Fruit fly (Drosophila melanogaster) whole organism, embryonic: ENCODE results near the gene tipE.
A peak's percentile ranks its signal among the peaks of the same experiment; 100 is the strongest.

ENCODE experiments used
- CG13894 ChIP-seq: fragments of 200-800 bp; sonication (Bioruptor generic); optimal IDR thresholded peaks from 3 replicates; lab custom pipeline; 2018; ENCODE audit warnings: missing biosample characterization, mild to moderate bottlenecking, missing genetic modification characterization, moderate library complexity
- CG1602 ChIP-seq: fragments of 200-800 bp; sonication (Bioruptor generic); optimal IDR thresholded peaks from 3 replicates; lab custom pipeline; 2016; ENCODE audit warnings: missing biosample characterization, missing genetic modification characterization
- CG1603 ChIP-seq: fragments of 200-800 bp; sonication (Bioruptor generic); optimal IDR thresholded peaks from 2 replicates; lab custom pipeline; 2019; ENCODE audit warnings: missing biosample characterization, mild to moderate bottlenecking, missing genetic modification characterization, moderate library complexity
- CG17328 ChIP-seq: fragments of 200-800 bp; sonication (Bioruptor generic); IDR thresholded peaks from 2 replicates; pipeline ENCODE4 v1.3.6; 2022; ENCODE audit warnings: missing biosample characterization, missing genetic modification characterization
- CG2712 ChIP-seq: fragments of 200-800 bp; optimal IDR thresholded peaks from 3 replicates; lab custom pipeline; 2019; ENCODE audit warnings: missing biosample characterization, mild to moderate bottlenecking, missing genetic modification characterization, moderate library complexity
- CG3407 ChIP-seq: fragments of 200-800 bp; sonication (Bioruptor generic); optimal IDR thresholded peaks from 2 replicates; lab custom pipeline; 2018; ENCODE audit warnings: missing biosample characterization, mild to moderate bottlenecking, missing genetic modification characterization
- CG3847 ChIP-seq: fragments of 200-800 bp; sonication (Bioruptor generic); IDR thresholded peaks from 2 replicates; pipeline ENCODE4 v1.3.6; 2022; ENCODE audit warnings: missing biosample characterization, missing genetic modification characterization
- CG7556 ChIP-seq: fragments of 200-800 bp; sonication (Bioruptor generic); optimal IDR thresholded peaks from 2 replicates; lab custom pipeline; 2017; ENCODE audit warnings: missing biosample characterization, mild to moderate bottlenecking, missing genetic modification characterization
- CG7786 ChIP-seq: fragments of 200-800 bp; sonication (Bioruptor generic); optimal IDR thresholded peaks from 2 replicates; lab custom pipeline; 2016; ENCODE audit warnings: missing biosample characterization, missing genetic modification characterization
- CG7963 ChIP-seq: fragments of 200-800 bp; sonication (Bioruptor generic); IDR thresholded peaks from 3 replicates; pipeline ENCODE4 v1.3.6; 2022; ENCODE audit warnings: missing biosample characterization, missing genetic modification characterization; ENCODE audit not compliant: partially characterized antibody
- CG7987 ChIP-seq: fragments of 200-800 bp; sonication (Bioruptor generic); optimal IDR thresholded peaks from 2 replicates; lab custom pipeline; 2018; ENCODE audit warnings: missing biosample characterization, mild to moderate bottlenecking, missing genetic modification characterization, moderate library complexity
- CG8281 ChIP-seq: fragments of 200-800 bp; sonication (Bioruptor generic); optimal IDR thresholded peaks from 2 replicates; lab custom pipeline; 2018; ENCODE audit warnings: missing biosample characterization, mild to moderate bottlenecking, missing genetic modification characterization, moderate library complexity
- CG8359 ChIP-seq: fragments of 200-800 bp; sonication (Bioruptor generic); optimal IDR thresholded peaks from 2 replicates; lab custom pipeline; 2017; ENCODE audit warnings: missing biosample characterization, mild to moderate bottlenecking, missing genetic modification characterization, borderline replicate concordance
- Dbx ChIP-seq: fragments of 200-800 bp; sonication (Bioruptor generic); IDR thresholded peaks from 3 replicates; pipeline ENCODE4 v1.3.6; 2022; ENCODE audit warnings: missing biosample characterization, missing genetic modification characterization
- Deaf1 ChIP-seq: fragments of 200-800 bp; optimal IDR thresholded peaks from 3 replicates; lab custom pipeline; 2019; ENCODE audit warnings: missing biosample characterization, mild to moderate bottlenecking, missing genetic modification characterization, moderate library complexity
- Dref ChIP-seq: fragments of 200-800 bp; sonication (Bioruptor generic); IDR thresholded peaks from 2 replicates; pipeline ENCODE4 v1.3.6; 2022; ENCODE audit warnings: missing biosample characterization, missing genetic modification characterization
- MTF-1 ChIP-seq: fragments of 200-800 bp; sonication (Bioruptor generic); optimal IDR thresholded peaks from 2 replicates; lab custom pipeline; 2018; ENCODE audit warnings: missing biosample characterization, mild to moderate bottlenecking, missing genetic modification characterization, borderline replicate concordance
- Med ChIP-seq: fragments of 200-800 bp; sonication (Bioruptor generic); peaks from one replicate; lab custom pipeline; 2016; ENCODE audit warnings: missing biosample characterization, missing genetic modification characterization, mild to moderate bottlenecking, inconsistent platforms, moderate library complexity
- Optix ChIP-seq: fragments of 200-800 bp; sonication (Bioruptor generic); IDR thresholded peaks from 3 replicates; pipeline ENCODE4 v1.3.6; 2022; ENCODE audit warnings: missing biosample characterization, missing genetic modification characterization
- YL-1 ChIP-seq: fragments of 200-800 bp; sonication (Bioruptor generic); optimal IDR thresholded peaks from 3 replicates; lab custom pipeline; 2017; ENCODE audit warnings: missing biosample characterization, mild to moderate bottlenecking, missing genetic modification characterization
- abd-A ChIP-seq: fragments of 200-800 bp; sonication (Bioruptor generic); optimal IDR thresholded peaks from 3 replicates; lab custom pipeline; 2019; ENCODE audit warnings: missing biosample characterization, mild to moderate bottlenecking, missing genetic modification characterization, moderate library complexity
- ase ChIP-seq: fragments of 200-800 bp; sonication (Bioruptor generic); IDR thresholded peaks from 3 replicates; pipeline ENCODE4 v1.3.6; 2022; ENCODE audit warnings: missing biosample characterization, missing genetic modification characterization
- bowl ChIP-seq: fragments of 200-800 bp; sonication (Bioruptor generic); IDR thresholded peaks from 2 replicates; pipeline ENCODE4 v1.3.6; 2022; ENCODE audit warnings: missing biosample characterization, missing genetic modification characterization
- cad ChIP-seq: fragments of >200 bp; optimal IDR thresholded peaks from 2 replicates; lab custom pipeline; 2017; ENCODE audit warnings: missing biosample characterization, missing genetic modification characterization
- cato ChIP-seq: fragments of 200-800 bp; sonication (Bioruptor generic); optimal IDR thresholded peaks from 2 replicates; lab custom pipeline; 2016; ENCODE audit warnings: missing biosample characterization, missing genetic modification characterization, borderline replicate concordance
- chinmo ChIP-seq: fragments of 200-800 bp; sonication (Bioruptor generic); IDR thresholded peaks from 4 replicates; pipeline ENCODE4 v1.3.6; 2022; ENCODE audit warnings: missing biosample characterization, missing genetic modification characterization; ENCODE audit not compliant: partially characterized antibody
- chn ChIP-seq: fragments of 200-800 bp; sonication (Bioruptor generic); optimal IDR thresholded peaks from 2 replicates; lab custom pipeline; 2016; ENCODE audit warnings: missing biosample characterization, missing genetic modification characterization
- esg ChIP-seq: fragments of 200-800 bp; sonication (Bioruptor generic); conservative IDR thresholded peaks from 2 replicates; pipeline ENCODE4 v1.3.6; 2022; ENCODE audit warnings: missing biosample characterization, missing genetic modification characterization
- hb ChIP-seq: fragments of 200-800 bp; sonication (Bioruptor generic); IDR thresholded peaks from 3 replicates; pipeline ENCODE4 v1.3.6; 2022; ENCODE audit warnings: missing biosample characterization, missing genetic modification characterization; ENCODE audit not compliant: partially characterized antibody
- her ChIP-seq: fragments of 200-800 bp; sonication (Bioruptor generic); optimal IDR thresholded peaks from 2 replicates; lab custom pipeline; 2016; ENCODE audit warnings: missing biosample characterization, missing genetic modification characterization
- ind ChIP-seq: fragments of 200-800 bp; sonication (Bioruptor generic); optimal IDR thresholded peaks from 3 replicates; lab custom pipeline; 2016; ENCODE audit warnings: missing biosample characterization, missing genetic modification characterization
- kay ChIP-seq: fragments of 200-800 bp; sonication (Bioruptor generic); optimal IDR thresholded peaks from 2 replicates; lab custom pipeline; 2016; ENCODE audit warnings: missing biosample characterization, missing genetic modification characterization
- mam ChIP-seq: fragments of 200-800 bp; sonication (Bioruptor generic); optimal IDR thresholded peaks from 3 replicates; lab custom pipeline; 2016; ENCODE audit warnings: missing biosample characterization, missing genetic modification characterization
- oc ChIP-seq: fragments of 200-800 bp; sonication (Bioruptor generic); optimal IDR thresholded peaks from 2 replicates; lab custom pipeline; 2018; ENCODE audit warnings: missing biosample characterization, mild to moderate bottlenecking, missing genetic modification characterization, moderate library complexity
- pan ChIP-seq, 4 experiments: fragments of >200 bp in 3 of 4; fragments of 200-800 bp in 1 of 4; sonication (Bioruptor generic) in 1 of 4; optimal IDR thresholded peaks in 3 of 4; IDR thresholded peaks in 1 of 4; 2 replicates each; pipeline versions ENCODE4 v1.3.6 to Lab custom; 2017 to 2022; ENCODE audit warnings: missing biosample characterization in 2 of 4, missing genetic modification characterization in 2 of 4, mixed read lengths in 1 of 4
- repo ChIP-seq: fragments of 200-800 bp; sonication (Bioruptor generic); optimal IDR thresholded peaks from 2 replicates; lab custom pipeline; 2016; ENCODE audit warnings: missing biosample characterization, missing genetic modification characterization
- schlank ChIP-seq: fragments of 200-800 bp; sonication (Bioruptor generic); optimal IDR thresholded peaks from 2 replicates; lab custom pipeline; 2018; ENCODE audit warnings: missing biosample characterization, mild to moderate bottlenecking, missing genetic modification characterization
- scrt ChIP-seq: fragments of 200-800 bp; sonication (Bioruptor generic); optimal IDR thresholded peaks from 2 replicates; lab custom pipeline; 2018; ENCODE audit warnings: missing biosample characterization, mild to moderate bottlenecking, missing genetic modification characterization, moderate library complexity
- slou ChIP-seq: fragments of 200-800 bp; sonication (Bioruptor generic); optimal IDR thresholded peaks from 3 replicates; lab custom pipeline; 2016; ENCODE audit warnings: missing biosample characterization, missing genetic modification characterization
- ssp ChIP-seq: fragments of 200-800 bp; sonication (Bioruptor generic); IDR thresholded peaks from 2 replicates; pipeline ENCODE4 v1.3.6; 2022; ENCODE audit warnings: missing biosample characterization, missing genetic modification characterization
- wek ChIP-seq: fragments of 200-800 bp; sonication (Bioruptor generic); optimal IDR thresholded peaks from 3 replicates; lab custom pipeline; 2018; ENCODE audit warnings: missing biosample characterization, mild to moderate bottlenecking, missing genetic modification characterization, moderate library complexity
- zen ChIP-seq: fragments of 200-800 bp; sonication (Bioruptor generic); optimal IDR thresholded peaks from 3 replicates; lab custom pipeline; 2018; ENCODE audit warnings: missing biosample characterization, mild to moderate bottlenecking, missing genetic modification characterization, moderate library complexity

The tipE gene

DNA sequence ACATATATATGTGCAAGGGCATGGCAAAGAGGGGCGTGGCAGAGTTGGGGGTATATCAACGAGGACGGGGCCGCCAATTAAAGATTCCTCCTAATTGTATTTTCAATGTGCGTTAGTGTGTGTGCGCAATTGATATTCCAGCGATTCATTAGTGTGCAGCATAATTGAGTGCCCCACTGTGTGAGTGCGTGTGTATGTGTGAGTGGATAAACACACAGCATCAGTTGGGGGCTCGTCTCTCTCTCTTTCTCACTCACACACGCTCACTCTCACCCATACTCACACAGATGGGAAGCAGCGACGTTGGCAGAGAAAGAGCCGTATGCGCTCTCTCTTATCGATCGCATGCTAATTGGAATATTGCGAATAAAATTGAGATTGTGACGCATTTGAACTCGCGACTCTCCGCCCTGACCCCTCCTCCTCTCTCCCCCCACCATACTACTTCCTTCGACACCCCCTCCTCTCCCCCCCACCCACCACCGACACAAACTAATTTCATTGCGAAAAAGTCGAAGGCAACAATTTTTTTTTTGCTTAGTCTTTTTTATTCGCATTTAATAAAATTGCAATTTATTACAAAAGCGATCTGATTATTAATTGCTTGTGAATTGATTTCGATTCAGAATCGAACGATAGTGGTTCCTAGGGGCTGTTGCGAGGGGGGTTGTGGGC, 45.4 kb downstream of the tipE start (continued):
- peak; percentile 83; the same call in 1 of the 4 replicates for TF ChIP-seq chinmo (GFP tag; lab: Robert Waterston, UW)
- no peak for TF ChIP-seq cato (GFP tag; lab: Kevin White, UChicago)

DNA sequence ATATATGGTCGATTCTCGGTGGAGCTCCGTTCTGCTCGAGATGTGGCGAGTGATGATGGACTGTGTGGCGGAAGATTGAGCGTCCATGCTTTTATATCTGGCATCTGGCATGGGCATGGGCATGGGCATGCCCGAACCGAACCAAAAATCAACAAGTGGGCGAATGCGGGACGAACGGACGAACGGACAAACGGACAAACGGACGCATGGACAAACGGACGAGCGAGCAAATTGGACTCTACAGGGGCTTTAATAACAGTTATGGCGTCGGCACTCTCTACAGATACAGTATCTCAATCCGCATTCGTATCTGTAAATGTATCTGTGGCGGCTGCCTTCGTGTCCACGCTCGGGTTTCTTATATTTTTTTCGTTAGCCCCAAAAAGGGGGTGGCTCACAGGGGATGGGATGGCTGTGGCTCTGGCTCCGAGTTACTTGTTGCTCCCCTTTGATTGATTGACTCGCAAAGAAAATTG, 47.8 kb downstream of the tipE start, which contains the start of gene ImpL2:
ImpL2 (minus strand) TSS at position 51 of the 476 bp plus-strand sequence.
- TF ChIP-seq esg (GFP tag; lab: Robert Waterston, UW), result no peak
- TF ChIP-seq CG7556 (GFP tag; lab: Kevin White, UChicago), result no peak
- TF ChIP-seq kay (GFP tag; lab: Kevin White, UChicago), result no peak
- TF ChIP-seq CG13894 (tag; lab: Kevin White, UChicago), result peak; percentile 91
- TF ChIP-seq wek (GFP tag; lab: Kevin White, UChicago), result no peak
- TF ChIP-seq MTF-1 (GFP tag; lab: Kevin White, UChicago), result no peak
- TF ChIP-seq schlank (tag; lab: Kevin White, UChicago), result no peak
- TF ChIP-seq Optix (GFP tag; lab: Robert Waterston, UW), result no peak
- TF ChIP-seq Dref (GFP tag; lab: Robert Waterston, UW), result no peak
- no peak for TF ChIP-seq CG8359 (GFP tag; lab: Kevin White, UChicago)
- no peak for TF ChIP-seq zen (tag; lab: Kevin White, UChicago)
- TF ChIP-seq CG7963 (GFP tag; lab: Robert Waterston, UW), result no peak
- no peak for TF ChIP-seq slou (GFP tag; lab: Kevin White, UChicago)
- no peak for TF ChIP-seq hb (GFP tag; lab: Robert Waterston, UW)
- peak; percentile 79 for TF ChIP-seq CG8281 (tag; lab: Kevin White, UChicago)
- TF ChIP-seq CG2712 (tag; lab: Kevin White, UChicago), result no peak
- no peak for TF ChIP-seq oc
- no peak for TF ChIP-seq CG1602 (GFP tag; lab: Kevin White, UChicago)
- TF ChIP-seq CG17328, result no peak
- peak; percentile 93 for TF ChIP-seq Deaf1 (tag; lab: Kevin White, UChicago)
- no peak for TF ChIP-seq repo (GFP tag; lab: Kevin White, UChicago)
- TF ChIP-seq pan (optimal IDR thresholded peaks at IDR 0.05; lab: Kevin White, UChicago), result no peak
- no peak for TF ChIP-seq pan (GFP tag; optimal IDR thresholded peaks at IDR 0.05 in 1 of 2, IDR thresholded peaks at IDR 0.05 in 1 of 2)
- TF ChIP-seq CG3407 (GFP tag; lab: Kevin White, UChicago), result no peak
- no peak for TF ChIP-seq chn
- no peak for TF ChIP-seq cad (GFP tag; lab: Kevin White, UChicago)
- no peak for TF ChIP-seq YL-1 (GFP tag; lab: Kevin White, UChicago)
- no peak for TF ChIP-seq Dbx (GFP tag; lab: Robert Waterston, UW)
- no peak for TF ChIP-seq bowl
- peak; percentile 79 for TF ChIP-seq scrt (GFP tag; lab: Kevin White, UChicago)
- no peak for TF ChIP-seq CG1603 (tag; lab: Kevin White, UChicago)
- no peak for TF ChIP-seq ind (GFP tag; lab: Kevin White, UChicago)
- TF ChIP-seq ase, result no peak
- peak; percentile 36 for TF ChIP-seq Med
- TF ChIP-seq her (GFP tag; lab: Kevin White, UChicago), result no peak
- TF ChIP-seq abd-A, result peak; percentile 45
- no peak for TF ChIP-seq CG7987
- no peak for TF ChIP-seq CG3847 (GFP tag; lab: Robert Waterston, UW)
- TF ChIP-seq ssp, result no peak
- TF ChIP-seq CG7786 (GFP tag; lab: Kevin White, UChicago), result no peak
- no peak for TF ChIP-seq mam (GFP tag; lab: Kevin White, UChicago)
- TF ChIP-seq, all 482 proteins: peak for 6
